Fruit fly (Drosophila melanogaster): ENCODE data around the gene CG31546.
A peak's percentile ranks its signal among the peaks of the same experiment; 100 is the strongest.

Gene CG31546

DNA sequence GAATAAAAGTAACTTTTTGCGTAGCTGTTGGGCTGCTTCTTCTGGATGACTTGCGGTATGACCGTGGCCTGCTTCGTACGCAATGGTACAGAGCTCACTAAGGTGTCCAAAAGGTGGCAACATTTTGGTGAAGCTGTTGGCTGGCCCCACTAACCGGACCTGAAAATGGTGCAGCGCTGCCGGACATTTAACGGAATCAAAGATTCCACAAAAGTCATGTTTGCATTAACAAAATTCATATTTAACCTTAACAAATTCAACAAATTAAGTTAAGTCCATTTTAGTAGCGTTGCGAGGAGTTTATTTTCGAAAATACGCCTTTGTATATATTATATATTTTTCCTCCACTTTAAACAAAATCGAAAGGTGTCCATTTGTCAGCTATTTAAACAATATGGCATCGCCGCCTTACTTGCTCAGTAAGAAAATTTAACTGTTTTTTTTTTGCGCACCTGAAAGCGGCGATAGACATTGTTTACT is 34.3 kb downstream of the CG31546 start, which contains the start of the genes kra and SecS (continued):
- TF ChIP-seq CG4360 (GFP tag; IDR thresholded peaks at IDR 0.05) (no peak), esg (GFP tag; conservative IDR thresholded peaks at IDR 0.05) (no peak), kni (GFP tag; optimal IDR thresholded peaks at IDR 0.05) (no peak), so (GFP tag; IDR thresholded peaks at IDR 0.05) (no peak), CG12299 (tag; optimal IDR thresholded peaks at IDR 0.05) (peak; percentile 43), h (optimal IDR thresholded peaks at IDR 0.05) (no peak), CG16779 (GFP tag; IDR thresholded peaks at IDR 0.05) (no peak), CG1792 (GFP tag; optimal IDR thresholded peaks at IDR 0.05) (peak; percentile 38), fd96Cb (tag; optimal IDR thresholded peaks at IDR 0.05) (peak; percentile 29), Ptx1 (GFP tag; IDR thresholded peaks at IDR 0.05) (no peak), psq (GFP tag; optimal IDR thresholded peaks at IDR 0.05) (no peak), pb (GFP tag; optimal IDR thresholded peaks at IDR 0.05) (no peak), CG7357 (GFP tag; IDR thresholded peaks at IDR 0.05) (no peak), Pdp1 (GFP tag; optimal IDR thresholded peaks at IDR 0.05) (peak; percentile 13 to 51), peb (GFP tag; IDR thresholded peaks at IDR 0.05) (no peak), Optix (GFP tag; IDR thresholded peaks at IDR 0.05) (no peak), Gug (GFP tag; IDR thresholded peaks at IDR 0.05) (peak; percentile 25; the same call in 1 of the 4 replicates), Trl (optimal IDR thresholded peaks at IDR 0.05) (no peak), Trl (GFP tag; optimal IDR thresholded peaks at IDR 0.05) (peak; percentile 52), Scr (GFP tag; IDR thresholded peaks at IDR 0.05; ENCODE audit: partially characterized antibody) (no peak), CG10147 (GFP tag; optimal IDR thresholded peaks at IDR 0.05) (peak; percentile 54), dimm (GFP tag; IDR thresholded peaks at IDR 0.05) (no peak), Ets65A (GFP tag) (peak; percentile 90), insv (GFP tag; optimal IDR thresholded peaks at IDR 0.05) (peak in 1 of 2 experiments; percentile 44), Atf6 (GFP tag; IDR thresholded peaks at IDR 0.05) (no peak), HLH4C (GFP tag; IDR thresholded peaks at IDR 0.05; ENCODE audit: partially characterized antibody) (no peak), sim (GFP tag; IDR thresholded peaks at IDR 0.05) (no peak), CG9817 (tag; optimal IDR thresholded peaks at IDR 0.05) (peak; percentile 75), CG12104 (GFP tag; optimal IDR thresholded peaks at IDR 0.05) (peak; percentile 75), CG3065 (GFP tag; optimal IDR thresholded peaks at IDR 0.05) (no peak), CG17359 (tag; optimal IDR thresholded peaks at IDR 0.05) (peak; percentile 34), CG8089 (GFP tag; optimal IDR thresholded peaks at IDR 0.05) (no peak), CG7987 (GFP tag; optimal IDR thresholded peaks at IDR 0.05) (peak; percentile 57), gem (tag; optimal IDR thresholded peaks at IDR 0.05) (peak; percentile 75), phol (tag; optimal IDR thresholded peaks at IDR 0.05) (peak; percentile 82), YL-1 (GFP tag; optimal IDR thresholded peaks at IDR 0.05) (peak; percentile 77), BEAF-32 (GFP tag; optimal IDR thresholded peaks at IDR 0.05) (peak; percentile 59), Jarid2 (GFP tag; optimal IDR thresholded peaks at IDR 0.05) (no peak), Mrtf (GFP tag; IDR thresholded peaks at IDR 0.05) (no peak), pfk (GFP tag; optimal IDR thresholded peaks at IDR 0.05) (no peak), kah (GFP tag; optimal IDR thresholded peaks at IDR 0.05) (no peak), aop (GFP tag; IDR thresholded peaks at IDR 0.05) (no peak), CG9609 (GFP tag; optimal IDR thresholded peaks at IDR 0.05) (peak; percentile 40), CG14441 (GFP tag; IDR thresholded peaks at IDR 0.05) (no peak), CG6272 (GFP tag; IDR thresholded peaks at IDR 0.05) (no peak), H2.0 (GFP tag; IDR thresholded peaks at IDR 0.05) (no peak), CG10979 (tag; optimal IDR thresholded peaks at IDR 0.05) (peak; percentile 46), sisA (GFP tag; IDR thresholded peaks at IDR 0.05) (no peak), zfh1 (GFP tag; IDR thresholded peaks at IDR 0.05) (no peak), CG17328 (GFP tag; IDR thresholded peaks at IDR 0.05) (no peak), ranshi (GFP tag; IDR thresholded peaks at IDR 0.05) (no peak), CG17912 (GFP tag; optimal IDR thresholded peaks at IDR 0.05) (no peak), row (GFP tag; IDR thresholded peaks at IDR 0.05) (no peak)
